Fruit fly (Drosophila melanogaster) whole organism, prepupa: ENCODE measurements around the gene prd1.

Experiments
- CG10631 ChIP-seq: fragments of 200-800 bp; sonication (Bioruptor generic); optimal IDR thresholded peaks from 2 replicates; lab custom pipeline; 2016; ENCODE audit warnings: missing biosample characterization, missing genetic modification characterization
- CG11762 ChIP-seq: fragments of 200-800 bp; sonication (Bioruptor generic); optimal IDR thresholded peaks from 3 replicates; lab custom pipeline; 2016; ENCODE audit warnings: missing biosample characterization, missing genetic modification characterization; ENCODE audit not compliant: insufficient read depth
- CG31627 ChIP-seq: fragments of 200-800 bp; sonication (Bioruptor generic); optimal IDR thresholded peaks from 3 replicates; lab custom pipeline; 2016; ENCODE audit warnings: missing biosample characterization, missing genetic modification characterization
- CG34406 ChIP-seq: fragments of 200-800 bp; sonication (Bioruptor generic); optimal IDR thresholded peaks from 3 replicates; lab custom pipeline; 2016; ENCODE audit warnings: missing biosample characterization, missing genetic modification characterization
- CG3919 ChIP-seq: fragments of 200-800 bp; sonication (Bioruptor generic); optimal IDR thresholded peaks from 3 replicates; lab custom pipeline; 2016; ENCODE audit warnings: missing biosample characterization, missing genetic modification characterization
- dac ChIP-seq: fragments of 200-800 bp; sonication (Bioruptor generic); optimal IDR thresholded peaks from 2 replicates; lab custom pipeline; 2017; ENCODE audit warnings: missing biosample characterization, mild to moderate bottlenecking, missing genetic modification characterization
- dsx ChIP-seq: fragments of 200-800 bp; optimal IDR thresholded peaks from 3 replicates; lab custom pipeline; 2019; ENCODE audit warnings: missing biosample characterization, mild to moderate bottlenecking, missing genetic modification characterization, moderate library complexity; ENCODE audit not compliant: poor library complexity, severe bottlenecking
- eg ChIP-seq: fragments of 200-800 bp; sonication (Bioruptor generic); IDR thresholded peaks from 3 replicates; pipeline ENCODE4 v1.3.6; 2022; ENCODE audit warnings: missing biosample characterization, missing genetic modification characterization
- net ChIP-seq: fragments of 200-800 bp; sonication (Bioruptor generic); optimal IDR thresholded peaks from 3 replicates; lab custom pipeline; 2016; ENCODE audit warnings: missing biosample characterization, missing genetic modification characterization
- vri ChIP-seq: fragments of 200-800 bp; sonication (Bioruptor generic); optimal IDR thresholded peaks from 3 replicates; lab custom pipeline; 2016; ENCODE audit warnings: missing biosample characterization, mild to moderate bottlenecking, missing genetic modification characterization

dm6 chr3R:11775207-11775606 is 11.6 kb downstream of the prd1 start:
- no peak for TF ChIP-seq eg (GFP tag; lab: Robert Waterston, UW)
- no peak for TF ChIP-seq dsx (GFP tag; lab: Kevin White, UChicago)
- no peak for TF ChIP-seq net (GFP tag; lab: Kevin White, UChicago)
- TF ChIP-seq CG3919, result no peak
- no peak for TF ChIP-seq CG11762 (GFP tag; lab: Kevin White, UChicago)
- no peak for TF ChIP-seq vri (GFP tag; lab: Kevin White, UChicago)
- no peak for TF ChIP-seq CG34406 (GFP tag; lab: Kevin White, UChicago)
- TF ChIP-seq dac (GFP tag; lab: Kevin White, UChicago), result no peak
- no peak for TF ChIP-seq CG31627 (GFP tag; lab: Kevin White, UChicago)
- no peak for TF ChIP-seq CG10631 (GFP tag; lab: Kevin White, UChicago)
